Worm (Caenorhabditis elegans): Measurements from ENCODE around the gene F21C10.13.

F21C10.13 gene

ce11 chrV:9094976-9095375 lies 27.1 kb upstream of the F21C10.13 start:
- TF ChIP-seq nhr-2 (tag; optimal IDR thresholded peaks at IDR 0.05) (no peak), pha-4 (tag; optimal IDR thresholded peaks at IDR 0.05) (no peak), sptf-1 (tag; optimal IDR thresholded peaks at IDR 0.05) (no peak), ces-1 (GFP tag; optimal IDR thresholded peaks at IDR 0.05) (no peak), mab-5 (tag; optimal IDR thresholded peaks at IDR 0.05) (no peak), cnd-1 (tag; optimal IDR thresholded peaks at IDR 0.05) (no peak), lin-32 (GFP tag; optimal IDR thresholded peaks at IDR 0.05) (no peak), blmp-1 (tag; optimal IDR thresholded peaks at IDR 0.05) (no peak), ceh-83 (GFP tag; optimal IDR thresholded peaks at IDR 0.05) (no peak), tbx-8 (GFP tag; optimal IDR thresholded peaks at IDR 0.05) (no peak), ceh-43 (GFP tag; optimal IDR thresholded peaks at IDR 0.05) (no peak), drap-1 (GFP tag; optimal IDR thresholded peaks at IDR 0.05) (no peak)

- TF ChIP-seq elt-3 (tag; optimal IDR thresholded peaks at IDR 0.05) (no peak), bed-3 (GFP tag; optimal IDR thresholded peaks at IDR 0.05) (no peak), pha-4 (tag; optimal IDR thresholded peaks at IDR 0.05) (peak; percentile 61), M03D4.4 (tag; optimal IDR thresholded peaks at IDR 0.05) (no peak), nhr-2 (tag; optimal IDR thresholded peaks at IDR 0.05) (peak; percentile 72), blmp-1 (tag; optimal IDR thresholded peaks at IDR 0.05) (no peak), elt-1 (tag; optimal IDR thresholded peaks at IDR 0.05; ENCODE audit: borderline replicate concordance, insufficient read depth) (peak; percentile 49), ham-2 (GFP tag; optimal IDR thresholded peaks at IDR 0.05) (no peak), unc-120 (tag; optimal IDR thresholded peaks at IDR 0.05; ENCODE audit: poor library complexity, severe bottlenecking) (peak; percentile 74), ztf-11 (tag; optimal IDR thresholded peaks at IDR 0.05) (no peak), nhr-237 (tag; optimal IDR thresholded peaks at IDR 0.05) (peak; percentile 6), cnd-1 (tag; optimal IDR thresholded peaks at IDR 0.05) (peak; percentile 6), mep-1 (tag; optimal IDR thresholded peaks at IDR 0.05) (peak; percentile 62), ceh-83 (GFP tag; optimal IDR thresholded peaks at IDR 0.05) (no peak), nhr-12 (tag; optimal IDR thresholded peaks at IDR 0.05) (no peak), sem-2 (GFP tag; optimal IDR thresholded peaks at IDR 0.05) (no peak), ceh-39 (tag; optimal IDR thresholded peaks at IDR 0.05) (peak; percentile 59), hlh-1 (tag; optimal IDR thresholded peaks at IDR 0.05) (peak; percentile 88), nhr-76 (tag; optimal IDR thresholded peaks at IDR 0.05) (no peak), drap-1 (GFP tag; optimal IDR thresholded peaks at IDR 0.05) (peak; percentile 29), lsy-2 (tag; optimal IDR thresholded peaks at IDR 0.05) (peak; percentile 28), nhr-28 (tag; optimal IDR thresholded peaks at IDR 0.05) (no peak), ces-1 (GFP tag; optimal IDR thresholded peaks at IDR 0.05) (peak; percentile 64), lin-13 (tag; optimal IDR thresholded peaks at IDR 0.05) (no peak), unc-62 (GFP tag; optimal IDR thresholded peaks at IDR 0.05) (peak; percentile 87)
Measured at ce11 chrV:9095613-9096317, 26.3 kb upstream of the F21C10.13 start, which contains the start of gene F21C10.10. F21C10.10 (plus strand) TSS chrV:9096267.

- TF ChIP-seq sem-2 (GFP tag; optimal IDR thresholded peaks at IDR 0.05) (no peak), lin-32 (GFP tag; optimal IDR thresholded peaks at IDR 0.05) (no peak), sptf-1 (tag; optimal IDR thresholded peaks at IDR 0.05) (no peak), M03D4.4 (tag; optimal IDR thresholded peaks at IDR 0.05) (no peak), nhr-2 (tag; optimal IDR thresholded peaks at IDR 0.05) (no peak), elt-3 (tag; optimal IDR thresholded peaks at IDR 0.05) (no peak), pha-4 (tag; optimal IDR thresholded peaks at IDR 0.05) (no peak), mab-5 (tag; optimal IDR thresholded peaks at IDR 0.05) (no peak), mep-1 (tag; optimal IDR thresholded peaks at IDR 0.05) (no peak), mls-2 (tag; optimal IDR thresholded peaks at IDR 0.05) (no peak), lin-13 (tag; optimal IDR thresholded peaks at IDR 0.05) (no peak), unc-120 (tag; optimal IDR thresholded peaks at IDR 0.05; ENCODE audit: poor library complexity, severe bottlenecking) (no peak), nhr-76 (tag; optimal IDR thresholded peaks at IDR 0.05) (no peak), elt-1 (tag; optimal IDR thresholded peaks at IDR 0.05; ENCODE audit: borderline replicate concordance, insufficient read depth) (no peak), snpc-4 (tag; optimal IDR thresholded peaks at IDR 0.05) (no peak), unc-39 (tag; optimal IDR thresholded peaks at IDR 0.05) (no peak), nhr-12 (tag; optimal IDR thresholded peaks at IDR 0.05) (no peak), bed-3 (GFP tag; optimal IDR thresholded peaks at IDR 0.05) (no peak)
Measured at ce11 chrV:9096674-9097073, 25.4 kb upstream of the F21C10.13 start.

- TF ChIP-seq ceh-43 (GFP tag; optimal IDR thresholded peaks at IDR 0.05) (no peak), pha-4 (tag; optimal IDR thresholded peaks at IDR 0.05) (no peak), mab-5 (tag; optimal IDR thresholded peaks at IDR 0.05) (no peak), cnd-1 (tag; optimal IDR thresholded peaks at IDR 0.05) (no peak)
Measured at ce11 chrV:9097213-9097612, 24.9 kb upstream of the F21C10.13 start.
